ENCODE assay signal across 1 fruit fly cellular context in the genomic region with DNA sequence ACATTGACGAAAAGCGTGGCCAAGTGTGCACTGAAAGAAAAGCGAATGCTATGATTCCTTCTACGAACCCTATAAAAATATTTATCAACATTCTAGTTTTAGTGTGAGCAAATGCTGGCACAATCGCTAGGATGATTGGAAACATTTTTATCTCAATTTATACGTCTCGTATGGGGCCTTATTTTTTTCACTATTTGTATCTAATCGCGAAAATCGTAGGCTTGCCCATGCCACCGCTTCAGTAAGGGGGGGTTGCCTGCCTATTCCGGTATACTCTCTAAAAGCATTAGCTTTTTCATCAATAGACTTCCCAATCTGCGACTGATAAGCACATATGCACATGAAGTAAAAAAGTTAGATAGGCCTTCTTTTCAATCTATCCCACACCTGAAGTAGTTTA.
A peak's percentile ranks its signal among the peaks of the same experiment; 100 is the strongest.
TF ChIP-seq lines count a peak whose summit lies in the region.

No protein-coding gene starts in this region.

TF ChIP-seq in whole organism, embryonic, 481 proteins besides CTCF, POLR2A, EP300 and RAD21 (continued from another document and continues in another):
- peak; percentile 56; the same call in 1 of the 2 replicates for TF ChIP-seq gt (GFP tag; IDR thresholded peaks at IDR 0.05; lab: Robert Waterston, UW)
- TF ChIP-seq Camta (GFP tag; optimal IDR thresholded peaks at IDR 0.05; lab: Kevin White, UChicago): peak; percentile 77
- peak; percentile 82 for TF ChIP-seq CG12391 (tag; optimal IDR thresholded peaks at IDR 0.05; lab: Kevin White, UChicago)
- TF ChIP-seq gsb-n (tag; optimal IDR thresholded peaks at IDR 0.05; lab: Kevin White, UChicago): no peak
- TF ChIP-seq Nf-YA (GFP tag; IDR thresholded peaks at IDR 0.05; lab: Robert Waterston, UW): peak; percentile 78
- TF ChIP-seq ttk (GFP tag; IDR thresholded peaks at IDR 0.05; lab: Robert Waterston, UW): peak; percentile 84
- TF ChIP-seq CG10979 (tag; optimal IDR thresholded peaks at IDR 0.05; lab: Kevin White, UChicago): peak; percentile 67
- TF ChIP-seq ewg (GFP tag; optimal IDR thresholded peaks at IDR 0.05; lab: Kevin White, UChicago): peak; percentile 69
- TF ChIP-seq Deaf1 (tag; optimal IDR thresholded peaks at IDR 0.05; lab: Kevin White, UChicago): peak; percentile 25
- peak; percentile 84 for TF ChIP-seq CG6272 (GFP tag; IDR thresholded peaks at IDR 0.05; lab: Robert Waterston, UW)
- no peak for TF ChIP-seq gem (tag; optimal IDR thresholded peaks at IDR 0.05; lab: Kevin White, UChicago)
- peak; percentile 83 for TF ChIP-seq CG7786 (GFP tag; optimal IDR thresholded peaks at IDR 0.05; lab: Kevin White, UChicago)
- peak; percentile 42; the same call in 1 of the 2 replicates for TF ChIP-seq dimm (GFP tag; IDR thresholded peaks at IDR 0.05; lab: Robert Waterston, UW)
- peak; percentile 79 for TF ChIP-seq CG17361 (GFP tag; IDR thresholded peaks at IDR 0.05; lab: Robert Waterston, UW)
- peak; percentile 81 for TF ChIP-seq CG13296 (GFP tag; optimal IDR thresholded peaks at IDR 0.05; lab: Kevin White, UChicago)
- no peak for TF ChIP-seq CG8290 (GFP tag; optimal IDR thresholded peaks at IDR 0.05; lab: Kevin White, UChicago)
- peak in 1 of 2 experiments; percentile 84 for TF ChIP-seq CG8290 (tag; optimal IDR thresholded peaks at IDR 0.05; lab: Kevin White, UChicago)
- peak; percentile 68; the same call in 2 of the 3 replicates for TF ChIP-seq CG7357 (GFP tag; IDR thresholded peaks at IDR 0.05; lab: Robert Waterston, UW)
- peak; percentile 80 for TF ChIP-seq zf30C (GFP tag; optimal IDR thresholded peaks at IDR 0.05; lab: Kevin White, UChicago)
- TF ChIP-seq CG2199 (GFP tag; IDR thresholded peaks at IDR 0.05; lab: Robert Waterston, UW): no peak
- TF ChIP-seq CG9727 (GFP tag; optimal IDR thresholded peaks at IDR 0.05; lab: Kevin White, UChicago): peak; percentile 77
- peak; percentile 88 for TF ChIP-seq CG2120 (GFP tag; optimal IDR thresholded peaks at IDR 0.05; lab: Kevin White, UChicago)
- no peak for TF ChIP-seq CG16813 (GFP tag; IDR thresholded peaks at IDR 0.05; lab: Robert Waterston, UW; ENCODE audit: partially characterized antibody)
- TF ChIP-seq Ptx1 (GFP tag; IDR thresholded peaks at IDR 0.05; lab: Robert Waterston, UW): peak; percentile 86
- TF ChIP-seq sug (tag; optimal IDR thresholded peaks at IDR 0.05; lab: Kevin White, UChicago): peak; percentile 95
- TF ChIP-seq CG10462 (GFP tag; optimal IDR thresholded peaks at IDR 0.05; lab: Kevin White, UChicago): peak; percentile 35
- peak; percentile 25 for TF ChIP-seq Nf-YB (GFP tag; optimal IDR thresholded peaks at IDR 0.05; lab: Kevin White, UChicago)
- no peak for TF ChIP-seq Doc3 (GFP tag; IDR thresholded peaks at IDR 0.05; lab: Robert Waterston, UW; ENCODE audit: partially characterized antibody)
- peak; percentile 65 for TF ChIP-seq CG4820 (GFP tag; optimal IDR thresholded peaks at IDR 0.05; lab: Kevin White, UChicago)
- TF ChIP-seq CG7745 (tag; optimal IDR thresholded peaks at IDR 0.05; lab: Kevin White, UChicago): no peak
- peak; percentile 39 for TF ChIP-seq kay (GFP tag; optimal IDR thresholded peaks at IDR 0.05; lab: Kevin White, UChicago)
- peak; percentile 84 for TF ChIP-seq B-H1 (GFP tag; IDR thresholded peaks at IDR 0.05; lab: Robert Waterston, UW)
- no peak for TF ChIP-seq hkb (optimal IDR thresholded peaks at IDR 0.05; lab: Kevin White, UChicago)
- TF ChIP-seq hkb (GFP tag; IDR thresholded peaks at IDR 0.05; lab: Robert Waterston, UW): peak; percentile 92
- no peak for TF ChIP-seq inv (GFP tag; IDR thresholded peaks at IDR 0.05; lab: Robert Waterston, UW; ENCODE audit: partially characterized antibody)
- TF ChIP-seq tgo (GFP tag; IDR thresholded peaks at IDR 0.05; lab: Robert Waterston, UW): peak; percentile 90
- 0 out of 2 replicates have a peak, but pooled peaks have one; percentile 29 for TF ChIP-seq CG8765 (GFP tag; IDR thresholded peaks at IDR 0.05; lab: Robert Waterston, UW)
- TF ChIP-seq CG7839 (tag; optimal IDR thresholded peaks at IDR 0.05; lab: Kevin White, UChicago): no peak
- no peak for TF ChIP-seq Opbp (GFP tag; IDR thresholded peaks at IDR 0.05; lab: Robert Waterston, UW; ENCODE audit: partially characterized antibody)
- TF ChIP-seq pan (optimal IDR thresholded peaks at IDR 0.05; lab: Kevin White, UChicago): no peak
- TF ChIP-seq pan (GFP tag; optimal IDR thresholded peaks at IDR 0.05 in 1 of 2, IDR thresholded peaks at IDR 0.05 in 1 of 2): peak in 1 of 2 experiments; percentile 94
- peak; percentile 69 for TF ChIP-seq phol (tag; optimal IDR thresholded peaks at IDR 0.05; lab: Kevin White, UChicago)
- TF ChIP-seq CG5245 (GFP tag; optimal IDR thresholded peaks at IDR 0.05; lab: Kevin White, UChicago): peak; percentile 48
- no peak for TF ChIP-seq Hr78 (GFP tag; optimal IDR thresholded peaks at IDR 0.05; lab: Kevin White, UChicago)
- TF ChIP-seq CG12155 (GFP tag; optimal IDR thresholded peaks at IDR 0.05; lab: Kevin White, UChicago): peak; percentile 52
- TF ChIP-seq chinmo (GFP tag; IDR thresholded peaks at IDR 0.05; lab: Robert Waterston, UW; ENCODE audit: partially characterized antibody): peak; percentile 50; the same call in 1 of the 4 replicates
- TF ChIP-seq nerfin-2 (GFP tag; IDR thresholded peaks at IDR 0.05; lab: Robert Waterston, UW; ENCODE audit: partially characterized antibody): no peak
- peak; percentile 4 for TF ChIP-seq pzg (GFP tag; optimal IDR thresholded peaks at IDR 0.05; lab: Kevin White, UChicago)
- TF ChIP-seq CG18476 (GFP tag; optimal IDR thresholded peaks at IDR 0.05; lab: Kevin White, UChicago): peak; percentile 65
- peak; percentile 30; the same call in 1 of the 2 replicates for TF ChIP-seq Ravus (GFP tag; IDR thresholded peaks at IDR 0.05; lab: Robert Waterston, UW)
- no peak; the same call in 1 of the 2 replicates for TF ChIP-seq CG31441 (GFP tag; IDR thresholded peaks at IDR 0.05; lab: Robert Waterston, UW)
- TF ChIP-seq Hsf (GFP tag; optimal IDR thresholded peaks at IDR 0.05; lab: Kevin White, UChicago): peak; percentile 76
- TF ChIP-seq CG12744 (GFP tag; optimal IDR thresholded peaks at IDR 0.05; lab: Kevin White, UChicago): peak; percentile 27
- TF ChIP-seq CG3995 (GFP tag; optimal IDR thresholded peaks at IDR 0.05; lab: Kevin White, UChicago): peak; percentile 6
- peak; percentile 55 for TF ChIP-seq Myb (GFP tag; optimal IDR thresholded peaks at IDR 0.05; lab: Kevin White, UChicago)
- TF ChIP-seq unpg (GFP tag; optimal IDR thresholded peaks at IDR 0.05; lab: Kevin White, UChicago): peak; percentile 82
- TF ChIP-seq ac (GFP tag; optimal IDR thresholded peaks at IDR 0.05; lab: Kevin White, UChicago): no peak
- peak; percentile 88 for TF ChIP-seq zfh1 (GFP tag; IDR thresholded peaks at IDR 0.05; lab: Robert Waterston, UW)
- peak; percentile 28 for TF ChIP-seq CG14710 (tag; optimal IDR thresholded peaks at IDR 0.05; lab: Kevin White, UChicago)
- peak; percentile 32 for TF ChIP-seq Spps (tag; optimal IDR thresholded peaks at IDR 0.05; lab: Kevin White, UChicago)
- peak; percentile 69 for TF ChIP-seq oc (tag; optimal IDR thresholded peaks at IDR 0.05; lab: Kevin White, UChicago)
- peak; percentile 77 for TF ChIP-seq sens-2 (GFP tag; IDR thresholded peaks at IDR 0.05; lab: Robert Waterston, UW)
- TF ChIP-seq so (GFP tag; IDR thresholded peaks at IDR 0.05; lab: Robert Waterston, UW): peak; percentile 76
- peak; percentile 84 for TF ChIP-seq seq (GFP tag; IDR thresholded peaks at IDR 0.05; lab: Robert Waterston, UW)
- no peak for TF ChIP-seq CG42726 (GFP tag; IDR thresholded peaks at IDR 0.05; lab: Robert Waterston, UW; ENCODE audit: partially characterized antibody)
- TF ChIP-seq Xrp1 (GFP tag; IDR thresholded peaks at IDR 0.05; lab: Robert Waterston, UW): peak; percentile 82
- no peak for TF ChIP-seq Jarid2 (GFP tag; optimal IDR thresholded peaks at IDR 0.05; lab: Kevin White, UChicago)
- peak; percentile 75 for TF ChIP-seq pum (GFP tag; optimal IDR thresholded peaks at IDR 0.05; lab: Kevin White, UChicago)
- peak; percentile 90 for TF ChIP-seq ase (GFP tag; IDR thresholded peaks at IDR 0.05; lab: Robert Waterston, UW)
- TF ChIP-seq HHEX (GFP tag; optimal IDR thresholded peaks at IDR 0.05; lab: Kevin White, UChicago): peak; percentile 80
- peak; percentile 90 for TF ChIP-seq CG17359 (tag; optimal IDR thresholded peaks at IDR 0.05; lab: Kevin White, UChicago)
- TF ChIP-seq Dip3 (GFP tag; optimal IDR thresholded peaks at IDR 0.05; lab: Kevin White, UChicago): peak; percentile 75
- peak; percentile 63 for TF ChIP-seq CG1792 (GFP tag; optimal IDR thresholded peaks at IDR 0.05; lab: Kevin White, UChicago)
- peak; percentile 40 for TF ChIP-seq MTF-1 (GFP tag; optimal IDR thresholded peaks at IDR 0.05; lab: Kevin White, UChicago; ENCODE audit: borderline replicate concordance)
- TF ChIP-seq CG10565 (GFP tag; optimal IDR thresholded peaks at IDR 0.05; lab: Kevin White, UChicago): no peak
- TF ChIP-seq az2 (GFP tag; optimal IDR thresholded peaks at IDR 0.05; lab: Kevin White, UChicago): peak; percentile 74
- peak; percentile 79 for TF ChIP-seq Meics (GFP tag; optimal IDR thresholded peaks at IDR 0.05; lab: Kevin White, UChicago)
- peak; percentile 95 for TF ChIP-seq Ets65A (GFP tag; lab: Kevin White, UChicago)
- TF ChIP-seq ems (GFP tag; optimal IDR thresholded peaks at IDR 0.05; lab: Kevin White, UChicago): peak; percentile 83
- TF ChIP-seq H2.0 (GFP tag; IDR thresholded peaks at IDR 0.05; lab: Robert Waterston, UW): peak; percentile 85
- peak; percentile 72 for TF ChIP-seq CG18262 (tag; optimal IDR thresholded peaks at IDR 0.05; lab: Kevin White, UChicago)
- no peak for TF ChIP-seq Dp (GFP tag; optimal IDR thresholded peaks at IDR 0.05; lab: Kevin White, UChicago)
- no peak for TF ChIP-seq amos (GFP tag; IDR thresholded peaks at IDR 0.05; lab: Robert Waterston, UW; ENCODE audit: partially characterized antibody)
- TF ChIP-seq CG15479 (GFP tag; optimal IDR thresholded peaks at IDR 0.05; lab: Kevin White, UChicago): no peak
- peak; percentile 91 for TF ChIP-seq Ada2b (GFP tag; IDR thresholded peaks at IDR 0.05; lab: Robert Waterston, UW)
- TF ChIP-seq CG2116 (GFP tag; optimal IDR thresholded peaks at IDR 0.05; lab: Kevin White, UChicago): peak; percentile 9
- no peak for TF ChIP-seq h (optimal IDR thresholded peaks at IDR 0.05; lab: Kevin White, UChicago)
- TF ChIP-seq bowl (GFP tag; IDR thresholded peaks at IDR 0.05; lab: Robert Waterston, UW): peak; percentile 71
- peak; percentile 91 for TF ChIP-seq dysf (GFP tag; IDR thresholded peaks at IDR 0.05; lab: Robert Waterston, UW)
- no peak for TF ChIP-seq Hmx (GFP tag; optimal IDR thresholded peaks at IDR 0.05; lab: Kevin White, UChicago)
- TF ChIP-seq crc (GFP tag; optimal IDR thresholded peaks at IDR 0.05; lab: Kevin White, UChicago): peak; percentile 45
- TF ChIP-seq CG1024 (GFP tag; IDR thresholded peaks at IDR 0.05; lab: Robert Waterston, UW): peak; percentile 76
- peak; percentile 77 for TF ChIP-seq CG2712 (tag; optimal IDR thresholded peaks at IDR 0.05; lab: Kevin White, UChicago)
- peak; percentile 68 for TF ChIP-seq CG3407 (GFP tag; optimal IDR thresholded peaks at IDR 0.05; lab: Kevin White, UChicago)
- 0 out of 2 replicates have a peak, but pooled peaks have one; percentile 8 for TF ChIP-seq Lim3 (GFP tag; IDR thresholded peaks at IDR 0.05; lab: Robert Waterston, UW)
- TF ChIP-seq kah (GFP tag; optimal IDR thresholded peaks at IDR 0.05; lab: Kevin White, UChicago): peak; percentile 36
- TF ChIP-seq BtbVII (GFP tag; optimal IDR thresholded peaks at IDR 0.05; lab: Kevin White, UChicago): peak; percentile 62
- TF ChIP-seq fd64A (GFP tag; optimal IDR thresholded peaks at IDR 0.05; lab: Kevin White, UChicago): peak; percentile 51
- TF ChIP-seq stwl (tag; optimal IDR thresholded peaks at IDR 0.05; lab: Kevin White, UChicago): no peak
- peak; percentile 68 for TF ChIP-seq lbe (GFP tag; optimal IDR thresholded peaks at IDR 0.05; lab: Kevin White, UChicago)
- peak; percentile 21 for TF ChIP-seq twi (tag; optimal IDR thresholded peaks at IDR 0.05; lab: Kevin White, UChicago)
- peak; percentile 43 for TF ChIP-seq btn (GFP tag; optimal IDR thresholded peaks at IDR 0.05; lab: Kevin White, UChicago)
- TF ChIP-seq luna (GFP tag; optimal IDR thresholded peaks at IDR 0.05; lab: Kevin White, UChicago): no peak
- TF ChIP-seq chif (GFP tag; optimal IDR thresholded peaks at IDR 0.05; lab: Kevin White, UChicago): peak; percentile 46 to 70
- peak; percentile 95 for TF ChIP-seq exex (tag; optimal IDR thresholded peaks at IDR 0.05; lab: Kevin White, UChicago)
- TF ChIP-seq CG8924 (tag; optimal IDR thresholded peaks at IDR 0.05; lab: Kevin White, UChicago): peak; percentile 80
- TF ChIP-seq CG13775 (GFP tag; optimal IDR thresholded peaks at IDR 0.05; lab: Kevin White, UChicago): peak; percentile 71
- TF ChIP-seq Oaz (GFP tag; IDR thresholded peaks at IDR 0.05; lab: Robert Waterston, UW): peak; percentile 81
- TF ChIP-seq Mes4 (GFP tag; optimal IDR thresholded peaks at IDR 0.05; lab: Kevin White, UChicago): peak; percentile 49
- TF ChIP-seq Drgx (GFP tag; IDR thresholded peaks at IDR 0.05; lab: Robert Waterston, UW): peak; percentile 88
- TF ChIP-seq CG16863 (GFP tag; optimal IDR thresholded peaks at IDR 0.05; lab: Kevin White, UChicago): peak; percentile 75
- no peak for TF ChIP-seq sc (optimal IDR thresholded peaks at IDR 0.05; lab: Kevin White, UChicago)
- TF ChIP-seq sc (GFP tag; optimal IDR thresholded peaks at IDR 0.05; lab: Kevin White, UChicago): peak; percentile 74
- peak; percentile 69 for TF ChIP-seq CG9437 (GFP tag; optimal IDR thresholded peaks at IDR 0.05; lab: Kevin White, UChicago)
- TF ChIP-seq MESR4 (GFP tag; optimal IDR thresholded peaks at IDR 0.05; lab: Kevin White, UChicago): peak; percentile 4
- TF ChIP-seq CG7963 (GFP tag; IDR thresholded peaks at IDR 0.05; lab: Robert Waterston, UW; ENCODE audit: partially characterized antibody): no peak
- TF ChIP-seq fd96Cb (tag; optimal IDR thresholded peaks at IDR 0.05; lab: Kevin White, UChicago): peak; percentile 74
- TF ChIP-seq Rfx (GFP tag; IDR thresholded peaks at IDR 0.05; lab: Robert Waterston, UW): peak; percentile 93
- TF ChIP-seq tio (GFP tag; optimal IDR thresholded peaks at IDR 0.05; lab: Kevin White, UChicago): no peak
- TF ChIP-seq HLH54F (GFP tag; optimal IDR thresholded peaks at IDR 0.05; lab: Kevin White, UChicago): peak; percentile 80
- peak; percentile 27 for TF ChIP-seq Sry-δ (GFP tag; optimal IDR thresholded peaks at IDR 0.05; lab: Kevin White, UChicago)
- TF ChIP-seq Neu2 (GFP tag; optimal IDR thresholded peaks at IDR 0.05; lab: Kevin White, UChicago; ENCODE audit: borderline replicate concordance): no peak
- TF ChIP-seq CG5953 (GFP tag; IDR thresholded peaks at IDR 0.05; lab: Robert Waterston, UW): peak; percentile 86
- peak; percentile 56 for TF ChIP-seq CG12942 (GFP tag; optimal IDR thresholded peaks at IDR 0.05; lab: Kevin White, UChicago)
- no peak for TF ChIP-seq cg (GFP tag; optimal IDR thresholded peaks at IDR 0.05; lab: Kevin White, UChicago)
